Fruit fly (Drosophila melanogaster): Measurements from ENCODE around the gene lic.

The lic gene

DNA sequence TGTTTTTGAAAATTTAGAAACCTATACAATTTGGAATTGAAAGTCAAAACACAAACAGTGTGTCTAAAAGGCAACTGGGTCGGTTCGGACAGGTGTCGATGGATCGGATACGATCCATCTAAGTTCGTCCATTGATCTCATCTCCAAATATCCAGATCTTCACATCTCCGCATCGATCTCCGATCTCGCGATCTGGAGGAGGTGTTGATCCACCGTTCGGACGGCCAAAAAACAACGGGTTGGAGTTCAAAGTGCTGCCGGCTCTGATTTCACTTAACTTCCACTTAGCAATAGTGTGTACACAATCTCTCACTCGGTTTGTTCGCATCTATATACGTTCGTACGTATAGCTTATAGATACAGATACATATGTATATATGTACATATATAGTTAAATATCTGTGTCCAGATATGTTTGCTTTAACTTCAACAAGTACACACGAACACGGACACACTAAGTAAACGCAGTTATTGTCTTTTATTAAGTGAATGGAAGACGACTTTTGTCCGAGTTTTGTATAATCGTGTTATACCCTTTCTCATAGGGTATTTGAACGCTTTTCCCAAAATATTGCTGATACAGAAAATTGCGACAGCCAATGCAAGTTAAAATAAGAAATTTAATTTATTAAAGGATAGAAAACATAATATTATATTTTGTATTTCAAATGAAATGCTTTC is 17.3 kb downstream of the lic start, which contains the start of gene Fer3HCH (continued):
- TF ChIP-seq CG4820 (GFP tag; optimal IDR thresholded peaks at IDR 0.05): no peak
- TF ChIP-seq Scr (GFP tag; IDR thresholded peaks at IDR 0.05; ENCODE audit: partially characterized antibody): no peak
- no peak for TF ChIP-seq fd3F (GFP tag; optimal IDR thresholded peaks at IDR 0.05)
- no peak for TF ChIP-seq Gug (GFP tag; IDR thresholded peaks at IDR 0.05)
- peak; percentile 5 for TF ChIP-seq CG33557 (GFP tag; optimal IDR thresholded peaks at IDR 0.05)
- TF ChIP-seq jigr1 (GFP tag; IDR thresholded peaks at IDR 0.05): no peak
- TF ChIP-seq Bdp1 (GFP tag; optimal IDR thresholded peaks at IDR 0.05): no peak
- TF ChIP-seq lab (GFP tag; optimal IDR thresholded peaks at IDR 0.05): peak; percentile 13
- no peak for TF ChIP-seq CG7372 (GFP tag; IDR thresholded peaks at IDR 0.05)
- TF ChIP-seq bigmax (GFP tag; optimal IDR thresholded peaks at IDR 0.05): no peak
- TF ChIP-seq Rx (GFP tag; IDR thresholded peaks at IDR 0.05): no peak
- TF ChIP-seq CG13296 (GFP tag; optimal IDR thresholded peaks at IDR 0.05): peak; percentile 36

- TF ChIP-seq CG18619 (GFP tag; optimal IDR thresholded peaks at IDR 0.05) (no peak), ap (GFP tag; IDR thresholded peaks at IDR 0.05) (peak; percentile 47; the same call in 1 of the 2 replicates), esg (GFP tag; conservative IDR thresholded peaks at IDR 0.05) (peak; percentile 57), CG15696 (tag; optimal IDR thresholded peaks at IDR 0.05) (no peak), Bteb2 (GFP tag; optimal IDR thresholded peaks at IDR 0.05) (no peak), CG10147 (GFP tag; optimal IDR thresholded peaks at IDR 0.05) (peak; percentile 16), CG13424 (tag; optimal IDR thresholded peaks at IDR 0.05) (peak; percentile 59), CG17829 (tag; optimal IDR thresholded peaks at IDR 0.05) (peak; percentile 33), CG14441 (GFP tag; IDR thresholded peaks at IDR 0.05) (peak; percentile 59; the same call in 1 of the 2 replicates), CG2875 (GFP tag; optimal IDR thresholded peaks at IDR 0.05) (no peak), dysf (GFP tag; IDR thresholded peaks at IDR 0.05) (peak; percentile 75), prd (optimal IDR thresholded peaks at IDR 0.05) (no peak), prd (GFP tag; IDR thresholded peaks at IDR 0.05) (peak; percentile 58; the same call in 2 of the 3 replicates), CG6791 (GFP tag; IDR thresholded peaks at IDR 0.05; ENCODE audit: partially characterized antibody) (no peak), lmd (GFP tag; IDR thresholded peaks at IDR 0.05) (peak; percentile 63), CG7556 (GFP tag; optimal IDR thresholded peaks at IDR 0.05) (peak; percentile 45), row (GFP tag; IDR thresholded peaks at IDR 0.05) (peak; percentile 81), CG10979 (tag; optimal IDR thresholded peaks at IDR 0.05) (peak; percentile 18), yki (optimal IDR thresholded peaks at IDR 0.05) (no peak), Ptx1 (GFP tag; IDR thresholded peaks at IDR 0.05) (peak; percentile 71), CG4730 (GFP tag; IDR thresholded peaks at IDR 0.05) (0 out of 2 replicates have a peak, but pooled peaks have one; percentile 13), CrebB (tag; optimal IDR thresholded peaks at IDR 0.05) (peak; percentile 19), CG2120 (GFP tag; optimal IDR thresholded peaks at IDR 0.05) (peak; percentile 28), Atf3 (GFP tag; optimal IDR thresholded peaks at IDR 0.05) (no peak), CG17802 (tag; optimal IDR thresholded peaks at IDR 0.05) (no peak), E2f1 (GFP tag; IDR thresholded peaks at IDR 0.05) (peak; percentile 43), tna (GFP tag; IDR thresholded peaks at IDR 0.05; ENCODE audit: partially characterized antibody) (no peak), CG10274 (GFP tag; optimal IDR thresholded peaks at IDR 0.05) (no peak), sr (GFP tag; IDR thresholded peaks at IDR 0.05) (no peak), eve (GFP tag; optimal IDR thresholded peaks at IDR 0.05) (no peak), ro (GFP tag; IDR thresholded peaks at IDR 0.05) (no peak), CG15073 (GFP tag; optimal IDR thresholded peaks at IDR 0.05) (no peak), HLH4C (GFP tag; IDR thresholded peaks at IDR 0.05; ENCODE audit: partially characterized antibody) (no peak), Abd-B (GFP tag; optimal IDR thresholded peaks at IDR 0.05) (peak; percentile 35), CG6654 (GFP tag; optimal IDR thresholded peaks at IDR 0.05) (no peak), H2.0 (GFP tag; IDR thresholded peaks at IDR 0.05) (peak; percentile 47), Taf1 (GFP tag; IDR thresholded peaks at IDR 0.05) (no peak)
These were observed 18.7 kb downstream of the lic start for dm6 chrX:13109583-13110126.

Measured in whole organism, embryonic.